Fruit fly (Drosophila melanogaster) whole organism, embryonic: ENCODE data around the gene Esyt2.
A peak's percentile ranks its signal among the peaks of the same experiment; 100 is the strongest.

ENCODE experiments used
- Adf1 ChIP-seq: fragments of 200-800 bp; sonication (Bioruptor generic); IDR thresholded peaks from 2 replicates; pipeline ENCODE4 v1.3.6; 2022; ENCODE audit warnings: missing biosample characterization, missing genetic modification characterization
- Asciz ChIP-seq: fragments of 200-800 bp; sonication (Bioruptor generic); optimal IDR thresholded peaks from 2 replicates; lab custom pipeline; 2017; ENCODE audit warnings: missing biosample characterization, mild to moderate bottlenecking, missing genetic modification characterization, missing genetic modification reagents
- BEAF-32 ChIP-seq: fragments of 200-800 bp; sonication (Bioruptor generic); optimal IDR thresholded peaks from 3 replicates; lab custom pipeline; 2017; ENCODE audit warnings: missing biosample characterization, missing genetic modification characterization, mild to moderate bottlenecking, moderate library complexity, missing genetic modification reagents
- CG1024 ChIP-seq: fragments of 200-800 bp; sonication (Bioruptor generic); IDR thresholded peaks from 2 replicates; pipeline ENCODE4 v1.3.6; 2022; ENCODE audit warnings: missing biosample characterization, missing genetic modification characterization
- CG12391 ChIP-seq: fragments of 200-800 bp; sonication (Bioruptor generic); optimal IDR thresholded peaks from 3 replicates; lab custom pipeline; 2018; ENCODE audit warnings: missing biosample characterization, mild to moderate bottlenecking, missing genetic modification characterization, moderate library complexity
- CG13424 ChIP-seq: fragments of 200-800 bp; sonication (Bioruptor generic); optimal IDR thresholded peaks from 2 replicates; lab custom pipeline; 2019; ENCODE audit warnings: missing biosample characterization, mild to moderate bottlenecking, missing genetic modification characterization, moderate library complexity
- CG14710 ChIP-seq: fragments of 200-800 bp; sonication (Bioruptor generic); optimal IDR thresholded peaks from 3 replicates; lab custom pipeline; 2019; ENCODE audit warnings: missing biosample characterization, mild to moderate bottlenecking, missing genetic modification characterization, moderate library complexity
- CG15601 ChIP-seq: fragments of 200-800 bp; sonication (Bioruptor generic); optimal IDR thresholded peaks from 3 replicates; lab custom pipeline; 2019; ENCODE audit warnings: missing biosample characterization, mild to moderate bottlenecking, missing genetic modification characterization, moderate library complexity
- CG17359 ChIP-seq: fragments of 200-800 bp; sonication (Bioruptor generic); optimal IDR thresholded peaks from 3 replicates; lab custom pipeline; 2018; ENCODE audit warnings: missing biosample characterization, mild to moderate bottlenecking, missing genetic modification characterization, moderate library complexity
- CG30020 ChIP-seq: fragments of 200-800 bp; optimal IDR thresholded peaks from 2 replicates; lab custom pipeline; 2019; ENCODE audit warnings: missing biosample characterization, mild to moderate bottlenecking, missing genetic modification characterization, moderate library complexity
- CG31365 ChIP-seq: fragments of 200-800 bp; sonication (Bioruptor generic); optimal IDR thresholded peaks from 2 replicates; lab custom pipeline; 2018; ENCODE audit warnings: missing biosample characterization, mild to moderate bottlenecking, missing genetic modification characterization
- CG32532 ChIP-seq: fragments of 200-800 bp; sonication (Bioruptor generic); IDR thresholded peaks from 2 replicates; pipeline ENCODE4 v1.3.6; 2022; ENCODE audit warnings: missing biosample characterization, missing genetic modification characterization
- CG33213 ChIP-seq: fragments of 200-800 bp; sonication (Bioruptor generic); optimal IDR thresholded peaks from 3 replicates; lab custom pipeline; 2016; ENCODE audit warnings: missing biosample characterization, missing genetic modification characterization
- CG4730 ChIP-seq: fragments of 200-800 bp; sonication (Bioruptor generic); IDR thresholded peaks from 2 replicates; pipeline ENCODE4 v1.3.6; 2022; ENCODE audit warnings: missing biosample characterization, missing genetic modification characterization
- CG5180 ChIP-seq: fragments of 200-800 bp; sonication (Bioruptor generic); optimal IDR thresholded peaks from 3 replicates; lab custom pipeline; 2017; ENCODE audit warnings: missing biosample characterization, missing genetic modification characterization, mild to moderate bottlenecking, moderate library complexity, missing genetic modification reagents
- CG6272 ChIP-seq: fragments of 200-800 bp; sonication (Bioruptor generic); IDR thresholded peaks from 2 replicates; pipeline ENCODE4 v1.3.6; 2022; ENCODE audit warnings: missing biosample characterization, missing genetic modification characterization
- CG6683 ChIP-seq: fragments of 200-800 bp; sonication (Bioruptor generic); optimal IDR thresholded peaks from 2 replicates; lab custom pipeline; 2017; ENCODE audit warnings: missing biosample characterization, mild to moderate bottlenecking, missing genetic modification characterization, missing genetic modification reagents
- CG6791 ChIP-seq: fragments of 200-800 bp; sonication (Bioruptor generic); IDR thresholded peaks from 3 replicates; pipeline ENCODE4 v1.3.6; 2022; ENCODE audit warnings: missing biosample characterization, missing genetic modification characterization; ENCODE audit not compliant: partially characterized antibody
- CG6854 ChIP-seq: fragments of 200-800 bp; sonication (Bioruptor generic); optimal IDR thresholded peaks from 3 replicates; lab custom pipeline; 2017; ENCODE audit warnings: missing biosample characterization, mild to moderate bottlenecking, missing genetic modification characterization
- CG7372 ChIP-seq: fragments of 200-800 bp; sonication (Bioruptor generic); IDR thresholded peaks from 2 replicates; pipeline ENCODE4 v1.3.6; 2022; ENCODE audit warnings: missing biosample characterization, missing genetic modification characterization
- CG7745 ChIP-seq: fragments of 200-800 bp; sonication (Bioruptor generic); optimal IDR thresholded peaks from 2 replicates; lab custom pipeline; 2018; ENCODE audit warnings: missing biosample characterization, mild to moderate bottlenecking, missing genetic modification characterization, moderate library complexity
- Chrac-16 ChIP-seq: fragments of 200-800 bp; sonication (Bioruptor generic); optimal IDR thresholded peaks from 3 replicates; lab custom pipeline; 2016; ENCODE audit warnings: missing biosample characterization, missing genetic modification characterization
- CrebB ChIP-seq: fragments of 200-800 bp; sonication (Bioruptor generic); optimal IDR thresholded peaks from 3 replicates; lab custom pipeline; 2018; ENCODE audit warnings: missing biosample characterization, mild to moderate bottlenecking, missing genetic modification characterization
- D19B ChIP-seq: fragments of 200-800 bp; sonication (Bioruptor generic); optimal IDR thresholded peaks from 2 replicates; lab custom pipeline; 2017; ENCODE audit warnings: missing biosample characterization, mild to moderate bottlenecking, missing genetic modification characterization
- Dp ChIP-seq: fragments of 200-800 bp; sonication (Bioruptor generic); optimal IDR thresholded peaks from 2 replicates; lab custom pipeline; 2018; ENCODE audit warnings: missing biosample characterization, mild to moderate bottlenecking, missing genetic modification characterization, moderate library complexity
- Ets97D ChIP-seq: fragments of 200-800 bp; sonication (Bioruptor generic); optimal IDR thresholded peaks from 3 replicates; lab custom pipeline; 2016; ENCODE audit warnings: missing biosample characterization, missing genetic modification characterization
- Hr78 ChIP-seq, 2 experiments: fragments of 200-800 bp in 1 of 2; fragments of >200 bp in 1 of 2; sonication (Bioruptor generic) in 1 of 2; optimal IDR thresholded peaks; 2 replicates each; lab custom pipeline; 2017 to 2019; ENCODE audit warnings: missing biosample characterization in 2 of 2, missing genetic modification characterization in 2 of 2, mild to moderate bottlenecking in 1 of 2, moderate library complexity in 1 of 2
- Lhr ChIP-seq: fragments of 200-800 bp; sonication (Bioruptor generic); optimal IDR thresholded peaks from 3 replicates; lab custom pipeline; 2017; ENCODE audit warnings: mild to moderate bottlenecking, missing biosample characterization, missing genetic modification reagents, missing genetic modification characterization
- Rx ChIP-seq: fragments of 200-800 bp; sonication (Bioruptor generic); IDR thresholded peaks from 2 replicates; pipeline ENCODE4 v1.3.6; 2022; ENCODE audit warnings: missing biosample characterization, missing genetic modification characterization
- TFAM ChIP-seq: fragments of 200-800 bp; sonication (Bioruptor generic); optimal IDR thresholded peaks from 2 replicates; lab custom pipeline; 2017; ENCODE audit warnings: missing biosample characterization, missing genetic modification characterization, inconsistent platforms
- Vsx1 ChIP-seq: fragments of 200-800 bp; sonication (Bioruptor generic); optimal IDR thresholded peaks from 2 replicates; lab custom pipeline; 2017; ENCODE audit warnings: missing biosample characterization, mild to moderate bottlenecking, missing genetic modification characterization, missing genetic modification reagents
- Xrp1 ChIP-seq: fragments of 200-800 bp; sonication (Bioruptor generic); IDR thresholded peaks from 2 replicates; pipeline ENCODE4 v1.3.6; 2022; ENCODE audit warnings: missing biosample characterization, missing genetic modification characterization
- abd-A ChIP-seq: fragments of 200-800 bp; sonication (Bioruptor generic); optimal IDR thresholded peaks from 3 replicates; lab custom pipeline; 2019; ENCODE audit warnings: missing biosample characterization, mild to moderate bottlenecking, missing genetic modification characterization, moderate library complexity
- ac ChIP-seq: fragments of 200-800 bp; sonication (Bioruptor generic); optimal IDR thresholded peaks from 3 replicates; lab custom pipeline; 2017; ENCODE audit warnings: missing biosample characterization, mild to moderate bottlenecking, missing genetic modification characterization
- chn ChIP-seq: fragments of 200-800 bp; sonication (Bioruptor generic); optimal IDR thresholded peaks from 2 replicates; lab custom pipeline; 2016; ENCODE audit warnings: missing biosample characterization, missing genetic modification characterization
- dati ChIP-seq: fragments of 200-800 bp; sonication (Bioruptor generic); IDR thresholded peaks from 2 replicates; pipeline ENCODE4 v1.3.6; 2022; ENCODE audit warnings: missing biosample characterization, missing genetic modification characterization
- dm ChIP-seq: fragments of 200-800 bp; sonication (Bioruptor generic); optimal IDR thresholded peaks from 3 replicates; lab custom pipeline; 2016; ENCODE audit warnings: missing biosample characterization, missing genetic modification characterization
- gem ChIP-seq: fragments of 200-800 bp; sonication (Bioruptor generic); optimal IDR thresholded peaks from 2 replicates; lab custom pipeline; 2019; ENCODE audit warnings: missing biosample characterization, mild to moderate bottlenecking, missing genetic modification characterization, moderate library complexity
- lbe ChIP-seq: fragments of 200-800 bp; sonication (Bioruptor generic); optimal IDR thresholded peaks from 2 replicates; lab custom pipeline; 2016; ENCODE audit warnings: missing biosample characterization, mild to moderate bottlenecking, missing genetic modification characterization
- mirr ChIP-seq: fragments of 200-800 bp; sonication (Bioruptor generic); optimal IDR thresholded peaks from 3 replicates; lab custom pipeline; 2018; ENCODE audit warnings: missing biosample characterization, mild to moderate bottlenecking, missing genetic modification characterization
- nau ChIP-seq: fragments of 200-800 bp; sonication (Bioruptor generic); optimal IDR thresholded peaks from 3 replicates; lab custom pipeline; 2017; ENCODE audit warnings: missing biosample characterization, mild to moderate bottlenecking, missing genetic modification characterization, missing genetic modification reagents
- onecut ChIP-seq: fragments of 200-800 bp; sonication (Bioruptor generic); IDR thresholded peaks from 2 replicates; pipeline ENCODE4 v1.3.6; 2022; ENCODE audit warnings: missing biosample characterization, missing genetic modification characterization
- repo ChIP-seq: fragments of 200-800 bp; sonication (Bioruptor generic); optimal IDR thresholded peaks from 2 replicates; lab custom pipeline; 2016; ENCODE audit warnings: missing biosample characterization, missing genetic modification characterization
- row ChIP-seq: fragments of 200-800 bp; sonication (Bioruptor generic); IDR thresholded peaks from 3 replicates; pipeline ENCODE4 v1.3.6; 2022; ENCODE audit warnings: missing biosample characterization, missing genetic modification characterization
- sc ChIP-seq, 3 experiments: fragments of >200 bp in 2 of 3; fragments of 200-800 bp in 1 of 3; sonication (Bioruptor generic) in 1 of 3; optimal IDR thresholded peaks; 2 replicates in 2 of 3; 3 replicates in 1 of 3; lab custom pipeline; 2017; ENCODE audit warnings: mild to moderate bottlenecking in 1 of 3, missing biosample characterization in 1 of 3, missing genetic modification characterization in 1 of 3, missing genetic modification reagents in 1 of 3
- scrt ChIP-seq: fragments of 200-800 bp; sonication (Bioruptor generic); optimal IDR thresholded peaks from 2 replicates; lab custom pipeline; 2018; ENCODE audit warnings: missing biosample characterization, mild to moderate bottlenecking, missing genetic modification characterization, moderate library complexity
- stwl ChIP-seq: fragments of 200-800 bp; sonication (Bioruptor generic); optimal IDR thresholded peaks from 3 replicates; lab custom pipeline; 2018; ENCODE audit warnings: missing biosample characterization, mild to moderate bottlenecking, missing genetic modification characterization, moderate library complexity
- tin ChIP-seq: fragments of 200-800 bp; sonication (Bioruptor generic); optimal IDR thresholded peaks from 3 replicates; lab custom pipeline; 2016; ENCODE audit warnings: missing biosample characterization, missing genetic modification characterization
- unc-4 ChIP-seq: fragments of 200-800 bp; sonication (Bioruptor generic); IDR thresholded peaks from 2 replicates; pipeline ENCODE4 v1.3.6; 2022; ENCODE audit warnings: missing biosample characterization, missing genetic modification characterization; ENCODE audit not compliant: partially characterized antibody
- zf30C ChIP-seq: fragments of 200-800 bp; sonication (Bioruptor generic); optimal IDR thresholded peaks from 3 replicates; lab custom pipeline; 2018; ENCODE audit warnings: missing biosample characterization, mild to moderate bottlenecking, missing genetic modification characterization

Gene Esyt2

DNA sequence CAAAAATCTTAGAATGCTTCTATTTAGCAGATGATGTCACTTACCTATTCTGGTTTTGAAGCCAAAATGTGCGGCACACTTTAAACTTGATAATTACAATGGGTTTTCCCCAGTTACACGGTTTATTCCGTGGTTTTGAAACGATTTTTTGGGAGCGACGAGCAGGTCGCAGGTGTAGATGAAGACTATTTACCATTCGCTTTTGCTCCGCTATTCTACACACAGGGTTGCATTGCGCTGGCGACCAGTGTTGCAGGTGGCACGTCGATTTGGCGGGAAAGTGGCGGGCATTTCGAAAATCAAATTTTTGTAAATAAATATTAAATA, 38.1 kb downstream of the Esyt2 start, which contains the start of gene REPTOR (continued):
- TF ChIP-seq row (GFP tag; lab: Robert Waterston, UW), result no peak
- no peak for TF ChIP-seq CG6791
- no peak for TF ChIP-seq zf30C (GFP tag; lab: Kevin White, UChicago)
- TF ChIP-seq gem (tag; lab: Kevin White, UChicago), result peak; percentile 28
- no peak for TF ChIP-seq CG6272 (GFP tag; lab: Robert Waterston, UW)
- TF ChIP-seq CG4730 (GFP tag; lab: Robert Waterston, UW), result no peak
- peak; percentile 4 for TF ChIP-seq CG31365 (tag; lab: Kevin White, UChicago)
- no peak for TF ChIP-seq D19B
- no peak for TF ChIP-seq dm (GFP tag; lab: Kevin White, UChicago)
- TF ChIP-seq stwl (tag; lab: Kevin White, UChicago), result peak; percentile 93
- peak; percentile 99 for TF ChIP-seq Dp (GFP tag; lab: Kevin White, UChicago)
- TF ChIP-seq tin (GFP tag; lab: Kevin White, UChicago), result peak; percentile 11
- TF ChIP-seq CG5180, result peak; percentile 7
- TF ChIP-seq CG17359 (tag; lab: Kevin White, UChicago), result peak; percentile 42
- TF ChIP-seq dati (GFP tag; lab: Robert Waterston, UW), result no peak
- peak; percentile 3 for TF ChIP-seq mirr (GFP tag; lab: Kevin White, UChicago)
- TF ChIP-seq CG15601 (tag; lab: Kevin White, UChicago), result peak; percentile 15
- no peak for TF ChIP-seq CG7372 (GFP tag; lab: Robert Waterston, UW)
- TF ChIP-seq CG7745 (tag; lab: Kevin White, UChicago), result no peak
- TF ChIP-seq lbe (GFP tag; lab: Kevin White, UChicago), result peak; percentile 53
- peak; percentile 45 for TF ChIP-seq CG14710 (tag; lab: Kevin White, UChicago)
- peak; percentile 38 for TF ChIP-seq CG6854 (GFP tag; lab: Kevin White, UChicago)
- TF ChIP-seq sc (optimal IDR thresholded peaks at IDR 0.05; lab: Kevin White, UChicago), result no peak
- no peak for TF ChIP-seq sc (GFP tag; optimal IDR thresholded peaks at IDR 0.05; lab: Kevin White, UChicago)
- no peak for TF ChIP-seq CG1024 (GFP tag; lab: Robert Waterston, UW)
- TF ChIP-seq BEAF-32 (GFP tag; lab: Kevin White, UChicago), result peak; percentile 25
- peak; percentile 35 for TF ChIP-seq Asciz (GFP tag; lab: Kevin White, UChicago)
- peak; percentile 44 for TF ChIP-seq CG12391
- peak; percentile 5 for TF ChIP-seq CG30020 (tag; lab: Kevin White, UChicago)
- TF ChIP-seq chn (GFP tag; lab: Kevin White, UChicago), result peak; percentile 12
- TF ChIP-seq nau (GFP tag; lab: Kevin White, UChicago), result peak; percentile 12
- TF ChIP-seq CG33213 (GFP tag; lab: Kevin White, UChicago), result peak; percentile 49
- peak; percentile 24 for TF ChIP-seq Chrac-16 (GFP tag; lab: Kevin White, UChicago)
- peak; percentile 44 for TF ChIP-seq scrt (GFP tag; lab: Kevin White, UChicago)
- peak; percentile 11 for TF ChIP-seq CG13424
- TF ChIP-seq repo (GFP tag; lab: Kevin White, UChicago), result no peak
- TF ChIP-seq Ets97D (GFP tag; lab: Kevin White, UChicago), result peak; percentile 44
- no peak for TF ChIP-seq ac (GFP tag; lab: Kevin White, UChicago)
- peak; percentile 89 for TF ChIP-seq abd-A (tag; lab: Kevin White, UChicago)
- TF ChIP-seq unc-4 (GFP tag; lab: Robert Waterston, UW), result no peak
- peak; percentile 59 for TF ChIP-seq Lhr (GFP tag; lab: Kevin White, UChicago)
- TF ChIP-seq Vsx1 (GFP tag; lab: Kevin White, UChicago), result peak; percentile 26
- TF ChIP-seq Rx, result no peak
- no peak for TF ChIP-seq TFAM (GFP tag; lab: Kevin White, UChicago)
- peak; percentile 22; the same call in 1 of the 2 replicates for TF ChIP-seq onecut (GFP tag; lab: Robert Waterston, UW)
- TF ChIP-seq CG6683 (GFP tag; lab: Kevin White, UChicago), result peak; percentile 12
- peak; percentile 54 for TF ChIP-seq CrebB (tag; lab: Kevin White, UChicago)
- TF ChIP-seq Xrp1 (GFP tag; lab: Robert Waterston, UW), result no peak
- no peak for TF ChIP-seq Hr78 (GFP tag; optimal IDR thresholded peaks at IDR 0.05; lab: Kevin White, UChicago)
- TF ChIP-seq Adf1 (GFP tag; lab: Robert Waterston, UW), result no peak
- no peak for TF ChIP-seq CG32532 (GFP tag; lab: Robert Waterston, UW)
